Worm (Caenorhabditis elegans): Measurements from ENCODE around the gene F25D1.8.

Gene F25D1.8

DNA sequence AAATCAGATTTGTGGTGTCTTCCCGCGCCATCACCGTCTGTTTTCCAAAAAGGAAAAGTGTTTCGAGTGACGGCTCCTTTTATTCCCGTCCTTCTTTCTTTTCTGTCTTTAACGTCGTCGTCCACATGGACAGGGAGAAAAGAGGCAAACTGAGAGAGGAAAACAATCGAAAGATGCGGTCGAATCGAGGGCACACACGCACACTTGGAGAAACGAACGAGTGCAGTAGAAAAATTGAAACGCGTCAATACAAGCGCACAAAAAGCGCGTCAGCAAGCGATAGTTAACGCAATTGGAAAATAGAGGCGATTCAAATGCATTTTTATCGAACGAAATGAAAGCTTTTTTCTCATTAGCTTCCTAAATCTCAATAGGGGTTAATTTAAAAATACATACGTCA lies 2.4 kb upstream of the F25D1.8 start:
- no peak for TF ChIP-seq sem-2 (GFP tag; optimal IDR thresholded peaks at IDR 0.05)
- peak; percentile 67 for TF ChIP-seq lin-13 (tag; optimal IDR thresholded peaks at IDR 0.05)
- TF ChIP-seq drap-1 (GFP tag; optimal IDR thresholded peaks at IDR 0.05): peak; percentile 36
- peak; percentile 58 for TF ChIP-seq hlh-1 (tag; optimal IDR thresholded peaks at IDR 0.05)
- no peak for TF ChIP-seq ceh-43 (GFP tag; optimal IDR thresholded peaks at IDR 0.05)
- TF ChIP-seq ham-2 (GFP tag; optimal IDR thresholded peaks at IDR 0.05): peak; percentile 34
- peak; percentile 30 for TF ChIP-seq ceh-39 (tag; optimal IDR thresholded peaks at IDR 0.05)
- no peak for TF ChIP-seq ztf-11 (tag; optimal IDR thresholded peaks at IDR 0.05)
- peak; percentile 42 for TF ChIP-seq nhr-237 (tag; optimal IDR thresholded peaks at IDR 0.05)
- no peak for TF ChIP-seq snpc-4 (tag; optimal IDR thresholded peaks at IDR 0.05)
- TF ChIP-seq elt-1 (tag; optimal IDR thresholded peaks at IDR 0.05; ENCODE audit: borderline replicate concordance, insufficient read depth): no peak
- TF ChIP-seq blmp-1 (tag; optimal IDR thresholded peaks at IDR 0.05): no peak
- no peak for TF ChIP-seq bed-3 (GFP tag; optimal IDR thresholded peaks at IDR 0.05)
- TF ChIP-seq ceh-83 (GFP tag; optimal IDR thresholded peaks at IDR 0.05): no peak
- TF ChIP-seq mls-2 (tag; optimal IDR thresholded peaks at IDR 0.05): no peak
- TF ChIP-seq unc-62 (GFP tag; optimal IDR thresholded peaks at IDR 0.05): peak; percentile 6
- TF ChIP-seq ces-1 (GFP tag; optimal IDR thresholded peaks at IDR 0.05): peak; percentile 93
- TF ChIP-seq tbx-8 (GFP tag; optimal IDR thresholded peaks at IDR 0.05): no peak
- TF ChIP-seq unc-39 (tag; optimal IDR thresholded peaks at IDR 0.05): no peak
- TF ChIP-seq lsy-2 (tag; optimal IDR thresholded peaks at IDR 0.05): peak; percentile 78
- no peak for TF ChIP-seq cnd-1 (tag; optimal IDR thresholded peaks at IDR 0.05)
- no peak for TF ChIP-seq nhr-12 (tag; optimal IDR thresholded peaks at IDR 0.05)
- no peak for TF ChIP-seq nhr-76 (tag; optimal IDR thresholded peaks at IDR 0.05)
- peak; percentile 82 for TF ChIP-seq mep-1 (tag; optimal IDR thresholded peaks at IDR 0.05)
- peak; percentile 28 for TF ChIP-seq unc-120 (tag; optimal IDR thresholded peaks at IDR 0.05; ENCODE audit: poor library complexity, severe bottlenecking)
- TF ChIP-seq pha-4 (tag; optimal IDR thresholded peaks at IDR 0.05): peak; percentile 72
- TF ChIP-seq flh-1 (GFP tag; optimal IDR thresholded peaks at IDR 0.05): no peak
- no peak for TF ChIP-seq zip-8 (tag; optimal IDR thresholded peaks at IDR 0.05)
- no peak for TF ChIP-seq mab-5 (tag; optimal IDR thresholded peaks at IDR 0.05)
- TF ChIP-seq lin-32 (GFP tag; optimal IDR thresholded peaks at IDR 0.05): no peak
- TF ChIP-seq M03D4.4 (tag; optimal IDR thresholded peaks at IDR 0.05): peak; percentile 17
- no peak for TF ChIP-seq nhr-2 (tag; optimal IDR thresholded peaks at IDR 0.05)
- no peak for TF ChIP-seq elt-3 (tag; optimal IDR thresholded peaks at IDR 0.05)
- peak; percentile 45 for TF ChIP-seq sptf-1 (tag; optimal IDR thresholded peaks at IDR 0.05)
- no peak for TF ChIP-seq nhr-28 (tag; optimal IDR thresholded peaks at IDR 0.05)

DNA sequence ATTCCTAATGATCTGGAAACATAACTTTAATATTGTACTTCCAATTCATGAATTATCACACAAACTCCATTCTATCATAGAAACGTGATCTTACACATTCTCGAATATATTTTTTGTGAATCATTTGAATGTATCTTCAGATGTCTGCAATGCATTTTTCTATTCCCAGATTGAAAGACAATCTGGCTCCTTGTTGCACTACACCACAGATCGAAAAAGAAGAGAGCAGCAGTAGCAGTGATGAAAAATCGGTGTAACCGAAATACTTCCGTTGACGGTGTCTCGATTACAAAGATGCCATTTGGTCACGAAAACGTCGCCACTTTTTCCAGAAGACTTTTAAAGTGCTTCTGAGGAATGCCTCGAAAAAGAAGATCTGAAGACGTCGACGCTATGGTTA lies 810 bp downstream of the F25D1.8 start, which contains the start of gene degt-1:
Gene degt-1 (plus strand): TSS at position 301 of the 400 bp plus-strand sequence.
- no peak for TF ChIP-seq nhr-12 (tag; optimal IDR thresholded peaks at IDR 0.05)
- no peak for TF ChIP-seq elt-1 (tag; optimal IDR thresholded peaks at IDR 0.05; ENCODE audit: borderline replicate concordance, insufficient read depth)
- no peak for TF ChIP-seq ztf-11 (tag; optimal IDR thresholded peaks at IDR 0.05)
- no peak for TF ChIP-seq hlh-1 (tag; optimal IDR thresholded peaks at IDR 0.05)
- no peak for TF ChIP-seq blmp-1 (tag; optimal IDR thresholded peaks at IDR 0.05)
- no peak for TF ChIP-seq ces-1 (GFP tag; optimal IDR thresholded peaks at IDR 0.05)
- TF ChIP-seq cnd-1 (tag; optimal IDR thresholded peaks at IDR 0.05): no peak
- TF ChIP-seq lin-13 (tag; optimal IDR thresholded peaks at IDR 0.05): no peak
- TF ChIP-seq unc-62 (GFP tag; optimal IDR thresholded peaks at IDR 0.05): no peak
- no peak for TF ChIP-seq mls-2 (tag; optimal IDR thresholded peaks at IDR 0.05)
- no peak for TF ChIP-seq tbx-8 (GFP tag; optimal IDR thresholded peaks at IDR 0.05)
- no peak for TF ChIP-seq nhr-28 (tag; optimal IDR thresholded peaks at IDR 0.05)
- no peak for TF ChIP-seq drap-1 (GFP tag; optimal IDR thresholded peaks at IDR 0.05)
- no peak for TF ChIP-seq ceh-39 (tag; optimal IDR thresholded peaks at IDR 0.05)
- TF ChIP-seq ceh-83 (GFP tag; optimal IDR thresholded peaks at IDR 0.05): no peak
- TF ChIP-seq zip-8 (tag; optimal IDR thresholded peaks at IDR 0.05): no peak

DNA sequence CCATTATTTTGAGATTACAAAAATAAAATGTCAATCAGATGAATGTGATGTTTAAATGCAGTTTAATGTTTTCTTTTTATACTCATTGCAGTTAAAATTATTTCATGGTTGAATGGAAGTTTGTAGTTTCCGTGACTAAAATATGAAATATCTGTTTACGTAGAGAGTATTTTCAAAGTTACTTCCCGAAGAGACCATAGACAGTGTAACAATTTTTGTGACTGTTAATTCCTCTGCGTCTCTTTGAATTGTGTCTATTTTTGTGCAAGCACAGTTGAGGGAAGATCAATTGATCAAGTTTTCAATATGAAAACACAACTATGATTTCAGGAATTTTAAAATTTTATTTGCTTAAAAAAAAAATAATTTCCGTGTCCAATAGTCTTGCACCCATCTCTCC lies 7.5 kb downstream of the F25D1.8 start, which contains the start of gene F25D1.5:
Gene F25D1.5 (minus strand): TSS at position 35 of the 400 bp plus-strand sequence.
- TF ChIP-seq ztf-11 (tag; optimal IDR thresholded peaks at IDR 0.05) (no peak), mep-1 (tag; optimal IDR thresholded peaks at IDR 0.05) (no peak), flh-1 (GFP tag; optimal IDR thresholded peaks at IDR 0.05) (no peak), sptf-1 (tag; optimal IDR thresholded peaks at IDR 0.05) (no peak), ham-2 (GFP tag; optimal IDR thresholded peaks at IDR 0.05) (no peak), elt-3 (tag; optimal IDR thresholded peaks at IDR 0.05) (no peak), nhr-2 (tag; optimal IDR thresholded peaks at IDR 0.05) (no peak), unc-39 (tag; optimal IDR thresholded peaks at IDR 0.05) (no peak)

Data from whole organism, mixed stage, embryonic.